Fruit fly (Drosophila melanogaster): ENCODE results near the gene Smyd3.

Gene Smyd3

DNA sequence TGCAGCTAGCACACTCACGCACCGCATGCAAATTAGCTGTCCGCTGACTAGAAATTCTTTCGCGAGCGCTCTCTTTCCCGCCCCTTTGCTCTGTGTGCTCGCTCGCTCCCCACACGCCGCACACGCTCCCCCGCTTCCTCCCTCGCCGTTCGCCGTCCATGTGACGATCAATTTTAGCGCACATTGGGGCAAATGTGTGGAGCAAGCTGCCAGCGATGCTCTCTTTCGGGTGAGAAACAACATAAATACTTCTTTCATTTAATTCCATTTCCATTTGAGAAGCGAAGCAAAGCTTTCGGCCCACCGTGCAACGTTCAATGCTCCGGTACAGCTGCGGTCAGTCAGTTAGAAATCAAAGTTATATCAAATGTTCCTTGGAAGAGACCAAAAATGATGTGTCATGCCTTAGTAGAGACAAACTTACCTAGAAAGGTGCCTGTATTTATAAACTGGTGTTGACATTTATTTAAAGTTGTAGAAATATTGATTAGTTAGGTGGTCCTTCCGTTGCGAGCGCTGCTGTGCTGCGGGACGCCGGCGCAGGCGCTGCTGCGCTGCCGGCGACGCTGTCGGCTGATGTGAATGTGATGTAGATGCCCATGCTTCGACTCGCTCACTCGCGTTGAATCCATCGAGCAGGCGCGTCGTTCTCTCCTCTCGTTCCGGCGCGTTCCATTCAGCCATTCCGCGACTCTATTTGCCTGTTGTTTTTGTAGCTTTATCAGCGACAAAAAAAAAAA, 37.5 kb upstream of the Smyd3 start:
- TF ChIP-seq Dll (optimal IDR thresholded peaks at IDR 0.05) (peak; percentile 63), pan (optimal IDR thresholded peaks at IDR 0.05) (no peak), EcR (GFP tag; optimal IDR thresholded peaks at IDR 0.05) (peak; percentile 91 to 98)

DNA sequence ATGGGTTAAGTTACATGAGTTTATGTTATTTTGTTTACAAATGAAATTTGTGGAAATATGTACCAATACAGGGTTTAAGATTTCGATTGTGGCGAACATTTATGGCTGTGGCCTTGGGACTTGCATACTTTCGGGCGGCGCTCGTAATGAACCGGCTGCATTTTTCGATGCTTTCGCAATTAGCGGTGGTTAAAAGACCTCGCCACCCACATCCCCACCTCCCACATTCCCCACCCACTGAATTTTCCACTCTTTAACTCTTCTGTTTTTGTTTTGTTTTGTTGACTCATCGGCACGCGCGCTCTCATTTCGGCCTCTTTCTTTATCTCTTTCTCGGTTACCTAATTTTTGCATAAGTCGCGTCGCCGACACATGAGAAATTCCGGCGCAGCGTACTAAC, 36.9 kb upstream of the Smyd3 start:
- TF ChIP-seq psq (optimal IDR thresholded peaks at IDR 0.05) (no peak), EcR (GFP tag; optimal IDR thresholded peaks at IDR 0.05) (no peak), pan (optimal IDR thresholded peaks at IDR 0.05) (no peak), Dll (optimal IDR thresholded peaks at IDR 0.05) (no peak), usp (GFP tag; optimal IDR thresholded peaks at IDR 0.05) (no peak), CG8478 (optimal IDR thresholded peaks at IDR 0.05) (no peak)

dm6 chrX:2642484-2643379, 34.1 kb upstream of the Smyd3 start:
- peak; percentile 40 for TF ChIP-seq CG8478 (optimal IDR thresholded peaks at IDR 0.05)
- no peak for TF ChIP-seq psq (optimal IDR thresholded peaks at IDR 0.05)
- TF ChIP-seq usp (GFP tag; optimal IDR thresholded peaks at IDR 0.05), result no peak
- no peak for TF ChIP-seq pan (optimal IDR thresholded peaks at IDR 0.05)
- peak; percentile 59 for TF ChIP-seq Dll (optimal IDR thresholded peaks at IDR 0.05)
- TF ChIP-seq EcR (GFP tag; optimal IDR thresholded peaks at IDR 0.05), result no peak

DNA sequence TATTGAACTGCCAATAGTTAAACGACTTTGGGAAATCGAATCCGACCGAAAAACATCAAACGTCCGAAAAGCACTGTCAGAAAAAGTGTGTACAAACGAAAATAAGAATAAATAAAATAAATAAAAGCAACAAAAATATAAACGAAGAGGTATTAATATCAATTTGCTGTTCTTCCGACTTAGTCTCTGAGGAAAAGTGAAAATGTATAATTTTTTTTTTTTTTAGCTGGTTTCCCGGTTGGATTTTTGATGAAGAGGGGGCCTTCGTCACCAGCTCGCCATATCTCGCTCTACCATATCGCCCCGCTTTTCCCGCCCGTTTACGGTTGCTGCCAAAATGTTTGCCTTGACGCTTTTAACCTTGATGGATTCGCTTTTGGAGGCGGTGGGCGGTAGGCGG, 30.0 kb upstream of the Smyd3 start:
- TF ChIP-seq Dll (optimal IDR thresholded peaks at IDR 0.05) (no peak), psq (optimal IDR thresholded peaks at IDR 0.05) (no peak), CG8478 (optimal IDR thresholded peaks at IDR 0.05) (no peak), pan (optimal IDR thresholded peaks at IDR 0.05) (no peak), usp (GFP tag; optimal IDR thresholded peaks at IDR 0.05) (no peak), EcR (GFP tag; optimal IDR thresholded peaks at IDR 0.05) (no peak)

dm6 chrX:2637914-2638313, 29.2 kb upstream of the Smyd3 start:
- TF ChIP-seq psq (optimal IDR thresholded peaks at IDR 0.05) (no peak), CG8478 (optimal IDR thresholded peaks at IDR 0.05) (no peak), EcR (GFP tag; optimal IDR thresholded peaks at IDR 0.05) (no peak), usp (GFP tag; optimal IDR thresholded peaks at IDR 0.05) (no peak), pan (optimal IDR thresholded peaks at IDR 0.05) (no peak), Dll (optimal IDR thresholded peaks at IDR 0.05) (no peak)

dm6 chrX:2636825-2637535, 28.3 kb upstream of the Smyd3 start:
- TF ChIP-seq CG8478 (optimal IDR thresholded peaks at IDR 0.05) (no peak), psq (optimal IDR thresholded peaks at IDR 0.05) (no peak), pan (optimal IDR thresholded peaks at IDR 0.05) (no peak), usp (GFP tag; optimal IDR thresholded peaks at IDR 0.05) (no peak), EcR (GFP tag; optimal IDR thresholded peaks at IDR 0.05) (no peak), Dll (optimal IDR thresholded peaks at IDR 0.05) (no peak)

dm6 chrX:2635953-2636715, 27.5 kb upstream of the Smyd3 start:
- TF ChIP-seq psq (optimal IDR thresholded peaks at IDR 0.05) (no peak), usp (GFP tag; optimal IDR thresholded peaks at IDR 0.05) (no peak), pan (optimal IDR thresholded peaks at IDR 0.05) (no peak), Dll (optimal IDR thresholded peaks at IDR 0.05) (no peak), EcR (GFP tag; optimal IDR thresholded peaks at IDR 0.05) (no peak), CG8478 (optimal IDR thresholded peaks at IDR 0.05) (no peak)

- TF ChIP-seq CG8478 (optimal IDR thresholded peaks at IDR 0.05), result no peak
These were observed 26.5 kb upstream of the Smyd3 start for dm6 chrX:2635075-2635643.

DNA sequence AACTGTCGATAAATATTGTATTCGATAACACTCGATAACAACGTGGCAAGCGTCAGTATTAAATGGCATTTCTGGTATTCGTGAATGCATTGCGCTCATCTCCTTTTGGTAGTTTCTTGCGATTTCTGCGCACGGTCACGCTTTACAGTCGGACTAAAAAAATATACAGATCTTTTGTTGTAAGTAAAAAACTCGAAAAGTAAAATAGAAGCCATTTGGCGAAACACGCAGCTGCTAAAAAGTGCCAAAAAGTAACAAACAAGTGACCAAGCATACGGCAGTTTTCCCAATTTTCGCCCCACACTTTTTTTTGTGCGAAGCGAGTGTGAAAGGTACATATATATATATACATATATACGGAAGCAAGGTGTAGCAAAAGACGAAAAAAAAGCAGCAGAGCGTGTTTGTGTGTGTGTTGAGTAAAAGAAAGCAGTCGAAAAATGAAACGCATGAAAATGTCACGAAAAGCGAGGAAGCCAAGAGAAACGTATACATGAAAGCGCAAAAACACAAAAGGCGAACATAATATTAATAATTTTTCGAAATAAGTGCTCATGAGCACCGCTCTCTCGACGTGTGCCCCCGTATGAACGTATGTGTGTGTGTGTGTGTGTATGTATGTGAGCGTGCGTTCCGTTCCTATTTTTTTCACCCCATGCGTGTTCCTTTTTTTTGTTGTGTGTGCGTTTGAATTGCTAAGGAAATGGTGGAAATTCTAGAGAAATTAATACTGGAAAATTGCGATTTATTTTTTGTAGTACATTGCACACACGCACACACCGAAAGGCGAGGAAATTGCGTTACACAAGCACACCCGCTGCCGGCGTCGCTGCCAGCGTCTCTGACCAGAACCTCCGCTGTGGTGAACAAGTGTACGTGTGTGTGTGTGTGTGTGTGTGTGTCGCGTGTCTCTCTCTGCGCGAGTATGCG, 25.4 kb upstream of the Smyd3 start, which contains the start of gene sgg:
Gene sgg, plus strand, starts transcription at position 106 of the 930 bp plus-strand sequence.
- TF ChIP-seq CG8478 (optimal IDR thresholded peaks at IDR 0.05) (peak; percentile 70), EcR (GFP tag; optimal IDR thresholded peaks at IDR 0.05) (no peak)

dm6 chrX:2625009-2625408, 16.3 kb upstream of the Smyd3 start:
- TF ChIP-seq Dll (optimal IDR thresholded peaks at IDR 0.05) (no peak), EcR (GFP tag; optimal IDR thresholded peaks at IDR 0.05) (no peak), CG8478 (optimal IDR thresholded peaks at IDR 0.05) (no peak)

Measured in whole organism.